Worm (Caenorhabditis elegans) whole organism, early embryonic: ENCODE measurements around the gene apa-2.

Source experiments
- B0310.2 ChIP-seq: sonication (generic microtip); optimal IDR thresholded peaks from 2 replicates; lab custom pipeline; 2016; ENCODE audit warnings: mild to moderate bottlenecking, missing genetic modification characterization, missing compliant biosample characterization
- ama-1 ChIP-seq: fragments of 150-350 bp; optimal IDR thresholded peaks from 2 replicates; lab custom pipeline; 2014
- ceh-13 ChIP-seq: fragments of 200-800 bp; sonication (Bioruptor generic); optimal IDR thresholded peaks from 2 replicates; lab custom pipeline; 2018; ENCODE audit warnings: mild to moderate bottlenecking, missing genetic modification characterization, missing compliant biosample characterization
- hnd-1 ChIP-seq: sonication (generic microtip); optimal IDR thresholded peaks from 2 replicates; lab custom pipeline; 2016; ENCODE audit warnings: missing genetic modification characterization, missing compliant biosample characterization

- TF ChIP-seq ceh-13 (GFP tag; lab: Kevin White, UChicago) = no peak
- TF ChIP-seq ama-1 (lab: Kevin White, UChicago) = no peak
- no peak for TF ChIP-seq B0310.2 (tag; lab: Kevin White, UChicago)
- no peak for TF ChIP-seq hnd-1 (tag; lab: Kevin White, UChicago)
Measured at ce11 chrX:9291345-9291744, 47.1 kb upstream of the apa-2 start, which contains the start of gene B0416.3.
